3 worm cellular contexts compared by ENCODE assay signal in the genomic region with DNA sequence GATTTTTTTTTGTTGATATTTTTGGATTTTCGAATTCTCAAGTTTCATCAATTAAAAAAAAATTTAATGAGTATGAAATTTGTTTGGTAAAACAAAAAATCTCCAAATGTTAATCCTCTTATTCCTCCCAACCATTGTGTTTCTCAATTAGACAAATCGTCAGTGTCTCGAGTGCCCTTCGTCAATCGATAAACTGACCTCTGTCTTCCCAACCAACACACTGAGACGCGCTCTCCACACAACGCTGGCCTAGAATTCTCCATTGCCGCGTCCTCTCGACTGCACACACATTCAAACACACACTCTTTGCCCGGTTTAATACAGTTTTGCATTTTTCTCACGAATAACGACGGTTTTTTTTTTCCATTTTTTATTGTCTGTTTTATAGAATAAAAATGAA.
TF ChIP-seq lines count a peak whose summit lies in the region.

A gene (plus strand): TSS at position 389 of the 400 bp plus-strand sequence.

TF ChIP-seq in whole organism, L1 larva, 84 proteins besides CTCF, POLR2A, EP300 and RAD21 (continued from another document and continues in another):
- TF ChIP-seq nhr-76 (tag; optimal IDR thresholded peaks at IDR 0.05; lab: Kevin White, UChicago) (no peak), grh-1 (GFP tag; IDR thresholded peaks at IDR 0.05; lab: Robert Waterston, UW) (no peak), blmp-1 (tag; optimal IDR thresholded peaks at IDR 0.05; lab: Kevin White, UChicago) (no peak), aha-1 (tag; optimal IDR thresholded peaks at IDR 0.05; lab: Kevin White, UChicago) (no peak), pqm-1 (tag; optimal IDR thresholded peaks at IDR 0.05; lab: Kevin White, UChicago) (no peak), mef-2 (tag; optimal IDR thresholded peaks at IDR 0.05; lab: Kevin White, UChicago) (no peak), mdl-1 (tag; optimal IDR thresholded peaks at IDR 0.05; lab: Kevin White, UChicago) (no peak), nhr-12 (tag; optimal IDR thresholded peaks at IDR 0.05; lab: Kevin White, UChicago) (no peak), ceh-88 (GFP tag; IDR thresholded peaks at IDR 0.05; lab: Robert Waterston, UW) (no peak), xbp-1 (tag; optimal IDR thresholded peaks at IDR 0.05; lab: Kevin White, UChicago) (peak; percentile 11), tbx-2 (tag; optimal IDR thresholded peaks at IDR 0.05; lab: Kevin White, UChicago) (no peak), mep-1 (tag; optimal IDR thresholded peaks at IDR 0.05; lab: Kevin White, UChicago) (peak; percentile 26), nhr-28 (tag; optimal IDR thresholded peaks at IDR 0.05; lab: Kevin White, UChicago) (no peak), C04F5.9 (tag; optimal IDR thresholded peaks at IDR 0.05; lab: Kevin White, UChicago) (no peak), elt-2 (tag; optimal IDR thresholded peaks at IDR 0.05; lab: Kevin White, UChicago) (no peak), fkh-4 (tag; optimal IDR thresholded peaks at IDR 0.05; lab: Kevin White, UChicago; ENCODE audit: borderline replicate concordance) (no peak), nhr-85 (tag; lab: Kevin White, UChicago) (peak; percentile 68), efl-1 (optimal IDR thresholded peaks at IDR 0.05; lab: Kevin White, UChicago) (no peak), efl-1 (GFP tag; optimal IDR thresholded peaks at IDR 0.05 in 1 of 2; lab: Kevin White, UChicago) (peak in 1 of 2 experiments; percentile 32), rnt-1 (tag; optimal IDR thresholded peaks at IDR 0.05; lab: Kevin White, UChicago) (peak; percentile 29), C34B4.2 (tag; optimal IDR thresholded peaks at IDR 0.05; lab: Kevin White, UChicago) (no peak), ceh-82 (tag; optimal IDR thresholded peaks at IDR 0.05; lab: Kevin White, UChicago) (no peak), sup-37 (GFP tag; optimal IDR thresholded peaks at IDR 0.05; lab: Kevin White, UChicago) (no peak), unc-98 (GFP tag; IDR thresholded peaks at IDR 0.05; lab: Robert Waterston, UW) (no peak), unc-30 (tag; optimal IDR thresholded peaks at IDR 0.05; lab: Kevin White, UChicago) (no peak), elt-3 (tag; optimal IDR thresholded peaks at IDR 0.05; lab: Kevin White, UChicago) (no peak), snu-23 (GFP tag; optimal IDR thresholded peaks at IDR 0.05; lab: Kevin White, UChicago) (peak; percentile 49), fkh-8 (tag; optimal IDR thresholded peaks at IDR 0.05; lab: Kevin White, UChicago) (no peak), hlh-4 (tag; optimal IDR thresholded peaks at IDR 0.05; lab: Kevin White, UChicago) (no peak), lin-39 (tag; optimal IDR thresholded peaks at IDR 0.05; lab: Kevin White, UChicago) (no peak), ztf-4 (tag; optimal IDR thresholded peaks at IDR 0.05; lab: Kevin White, UChicago) (no peak), egl-13 (tag; optimal IDR thresholded peaks at IDR 0.05; lab: Kevin White, UChicago) (no peak), jun-1 (tag; optimal IDR thresholded peaks at IDR 0.05; lab: Kevin White, UChicago) (no peak), dpl-1 (GFP tag; optimal IDR thresholded peaks at IDR 0.05; lab: Kevin White, UChicago) (peak in 2 of 3 experiments; percentile 16 to 34), nhr-19 (GFP tag; conservative IDR thresholded peaks at IDR 0.05; lab: Robert Waterston, UW) (no peak), nhr-71 (tag; optimal IDR thresholded peaks at IDR 0.05; lab: Kevin White, UChicago) (peak; percentile 29), skn-1 (tag; optimal IDR thresholded peaks at IDR 0.05; lab: Kevin White, UChicago) (no peak), unc-86 (tag; optimal IDR thresholded peaks at IDR 0.05; lab: Kevin White, UChicago) (no peak), pag-3 (tag; optimal IDR thresholded peaks at IDR 0.05; lab: Kevin White, UChicago; ENCODE audit: borderline replicate concordance, insufficient read depth) (no peak), isw-1 (GFP tag; IDR thresholded peaks at IDR 0.05; lab: Robert Waterston, UW) (no peak), ceh-63 (GFP tag; optimal IDR thresholded peaks at IDR 0.05; lab: Kevin White, UChicago) (no peak), unc-62 (GFP tag; optimal IDR thresholded peaks at IDR 0.05; lab: Kevin White, UChicago) (no peak), nhr-20 (tag; optimal IDR thresholded peaks at IDR 0.05; lab: Kevin White, UChicago) (peak; percentile 2), sptf-1 (tag; optimal IDR thresholded peaks at IDR 0.05; lab: Kevin White, UChicago) (no peak), lin-15B (tag; optimal IDR thresholded peaks at IDR 0.05; lab: Kevin White, UChicago) (no peak)

TF ChIP-seq in whole organism, L4 larva, 104 proteins besides CTCF, POLR2A, EP300 and RAD21 (continued from another document):
- TF ChIP-seq hmg-1.1 (GFP tag; IDR thresholded peaks at IDR 0.05; lab: Robert Waterston, UW) (peak; percentile 47; the same call in 1 of the 2 replicates), dve-1 (tag; optimal IDR thresholded peaks at IDR 0.05; lab: Kevin White, UChicago; ENCODE audit: insufficient read depth) (peak; percentile 16), mep-1 (tag; optimal IDR thresholded peaks at IDR 0.05; lab: Kevin White, UChicago) (peak; percentile 57), zip-2 (tag; optimal IDR thresholded peaks at IDR 0.05; lab: Kevin White, UChicago) (no peak), ceh-62 (tag; optimal IDR thresholded peaks at IDR 0.05; lab: Kevin White, UChicago) (no peak), mes-2 (tag; optimal IDR thresholded peaks at IDR 0.05; lab: Kevin White, UChicago; ENCODE audit: poor library complexity, severe bottlenecking) (peak; percentile 79), dpl-1 (GFP tag; optimal IDR thresholded peaks at IDR 0.05; lab: Kevin White, UChicago) (peak; percentile 2), ama-1 (optimal IDR thresholded peaks at IDR 0.05; lab: Kevin White, UChicago) (no peak), nhr-237 (tag; optimal IDR thresholded peaks at IDR 0.05; lab: Kevin White, UChicago) (no peak), daf-19 (GFP tag; conservative IDR thresholded peaks at IDR 0.05; lab: Robert Waterston, UW) (no peak), lim-7 (GFP tag; IDR thresholded peaks at IDR 0.05; lab: Robert Waterston, UW) (no peak), unc-62 (GFP tag; optimal IDR thresholded peaks at IDR 0.05 in 1 of 2; lab: Kevin White, UChicago) (no peak), unc-62 (tag; optimal IDR thresholded peaks at IDR 0.05; lab: Kevin White, UChicago) (no peak), lin-38 (GFP tag; IDR thresholded peaks at IDR 0.05; lab: Robert Waterston, UW) (no peak), nhr-28 (tag; optimal IDR thresholded peaks at IDR 0.05; lab: Kevin White, UChicago) (peak; percentile 64), mxl-3 (GFP tag; optimal IDR thresholded peaks at IDR 0.05; lab: Kevin White, UChicago) (peak; percentile 55)

TF ChIP-seq in whole organism, late embryonic, 69 proteins besides CTCF, POLR2A, EP300 and RAD21 (continued from another document):
- TF ChIP-seq C08G9.2 (tag; optimal IDR thresholded peaks at IDR 0.05; lab: Kevin White, UChicago) (peak; percentile 18), ceh-14 (tag; optimal IDR thresholded peaks at IDR 0.05; lab: Kevin White, UChicago) (no peak), ceh-30 (tag; optimal IDR thresholded peaks at IDR 0.05; lab: Kevin White, UChicago) (no peak), pha-2 (tag; optimal IDR thresholded peaks at IDR 0.05; lab: Kevin White, UChicago) (no peak), elt-2 (tag; optimal IDR thresholded peaks at IDR 0.05; lab: Kevin White, UChicago) (peak; percentile 5), C38D4.7 (GFP tag; optimal IDR thresholded peaks at IDR 0.05; lab: Kevin White, UChicago) (no peak), lim-6 (tag; optimal IDR thresholded peaks at IDR 0.05; lab: Kevin White, UChicago) (no peak), elt-4 (tag; optimal IDR thresholded peaks at IDR 0.05; lab: Kevin White, UChicago) (no peak), tbx-2 (tag; optimal IDR thresholded peaks at IDR 0.05; lab: Kevin White, UChicago) (peak; percentile 29)
